Worm (Caenorhabditis elegans) whole organism, L4 larva: ENCODE results near the gene F54C9.14.

Experiments used
- F37D6.2 ChIP-seq: sonication (generic microtip); optimal IDR thresholded peaks from 2 replicates; lab custom pipeline; 2016; ENCODE audit warnings: mild to moderate bottlenecking, missing genetic modification characterization, missing compliant biosample characterization
- ZK546.5 ChIP-seq, 2 experiments: sonication (generic microtip); optimal IDR thresholded peaks; 2 replicates each; lab custom pipeline; 2017; ENCODE audit warnings: missing biosample characterization in 2 of 2, missing genetic modification characterization in 2 of 2
- lin-15B ChIP-seq: fragments of 150-350 bp; sonication (generic microtip); optimal IDR thresholded peaks from 3 replicates; lab custom pipeline; 2014; ENCODE audit warnings: missing biosample characterization, missing genetic modification characterization
- nhr-77 ChIP-seq: fragments of 150-350 bp; optimal IDR thresholded peaks from 2 replicates; lab custom pipeline; 2014; ENCODE audit warnings: missing biosample characterization, missing genetic modification characterization
- snpc-4 ChIP-seq: fragments of 150-350 bp; optimal IDR thresholded peaks from 2 replicates; lab custom pipeline; 2014; ENCODE audit warnings: missing biosample characterization, missing genetic modification characterization
- unc-62 ChIP-seq, 3 experiments: fragments of 150-350 bp in 1 of 3; sonication (generic microtip); optimal IDR thresholded peaks in 2 of 3; peaks in 1 of 3; 1 replicate in 1 of 3; 2 replicates in 2 of 3; lab custom pipeline; 2014 to 2017; ENCODE audit warnings: missing biosample characterization in 3 of 3, missing genetic modification characterization in 3 of 3, missing genetic modification reagents in 3 of 3, missing genotype in 1 of 3

DNA sequence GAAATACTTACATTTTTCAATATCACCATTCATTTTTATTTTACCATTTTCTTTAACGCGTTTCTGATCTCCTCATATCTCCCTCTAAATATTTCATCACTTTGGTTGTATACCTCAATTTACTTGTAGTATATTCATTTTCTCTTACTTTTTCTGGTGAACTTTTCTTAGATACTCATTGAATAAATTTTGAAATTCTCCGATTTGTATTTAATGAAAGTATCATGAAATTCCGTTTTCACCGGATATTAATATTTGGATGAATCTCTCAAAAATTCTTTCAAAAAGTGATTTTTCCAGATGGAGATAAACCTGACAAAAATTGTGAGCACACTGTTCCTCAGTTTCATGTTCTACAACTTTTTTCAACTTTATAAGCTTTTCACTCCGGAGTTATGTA, 43.9 kb upstream of the F54C9.14 start, which contains the start of gene T13H5.8:
- TF ChIP-seq snpc-4 (tag; lab: Kevin White, UChicago) = no peak
- TF ChIP-seq lin-15B = no peak
- TF ChIP-seq unc-62 (GFP tag; optimal IDR thresholded peaks at IDR 0.05 in 1 of 2; lab: Kevin White, UChicago) = no peak
- TF ChIP-seq unc-62 (tag; optimal IDR thresholded peaks at IDR 0.05; lab: Kevin White, UChicago) = no peak
- TF ChIP-seq F37D6.2 (tag; lab: Kevin White, UChicago) = no peak
- TF ChIP-seq nhr-77 (tag; lab: Kevin White, UChicago) = no peak
- no peak for TF ChIP-seq ZK546.5 (tag; optimal IDR thresholded peaks at IDR 0.05; lab: Kevin White, UChicago)
